Worm (Caenorhabditis elegans) whole organism, L4/young adult: ENCODE data around the gene W05B10.3.
A peak's percentile ranks its signal among the peaks of the same experiment; 100 is the strongest.

ENCODE experiments used
- W03F9.2 ChIP-seq: fragments of 150-350 bp; optimal IDR thresholded peaks from 2 replicates; lab custom pipeline; 2014; ENCODE audit warnings: missing biosample characterization, missing genetic modification characterization
- dao-5 ChIP-seq: sonication (generic microtip); optimal IDR thresholded peaks from 2 replicates; lab custom pipeline; 2016; ENCODE audit warnings: missing genotype, missing genetic modification characterization, moderate library complexity, missing compliant biosample characterization
- him-1 ChIP-seq: sonication (generic microtip); optimal IDR thresholded peaks from 2 replicates; lab custom pipeline; 2016; ENCODE audit warnings: missing genotype, missing genetic modification reagents, missing genetic modification characterization, missing compliant biosample characterization

DNA sequence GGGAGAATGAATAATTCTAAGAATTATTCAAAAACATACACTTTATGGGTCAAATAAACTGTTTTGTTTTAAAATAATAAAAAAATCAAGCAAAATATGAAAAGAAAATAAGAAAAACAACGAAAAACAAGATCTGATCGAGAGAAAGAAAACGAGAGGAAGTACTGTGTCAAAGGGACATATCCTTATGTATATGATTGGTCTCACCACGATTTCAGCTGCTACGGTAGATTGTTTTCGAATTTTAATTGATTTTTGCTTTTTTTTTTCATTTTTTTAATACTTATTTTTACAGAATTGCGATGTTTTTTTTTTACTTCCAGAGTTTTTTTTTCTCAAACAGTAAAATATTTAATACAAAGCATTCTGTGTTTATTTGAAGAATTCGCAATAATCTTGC lies 35.3 kb upstream of the W05B10.3 start:
- no peak for TF ChIP-seq him-1 (tag; lab: Kevin White, UChicago)
- no peak for TF ChIP-seq dao-5 (tag; lab: Kevin White, UChicago)
- TF ChIP-seq W03F9.2, result peak; percentile 62
